Worm (Caenorhabditis elegans): ENCODE data around the gene dgn-1.

Gene dgn-1

DNA sequence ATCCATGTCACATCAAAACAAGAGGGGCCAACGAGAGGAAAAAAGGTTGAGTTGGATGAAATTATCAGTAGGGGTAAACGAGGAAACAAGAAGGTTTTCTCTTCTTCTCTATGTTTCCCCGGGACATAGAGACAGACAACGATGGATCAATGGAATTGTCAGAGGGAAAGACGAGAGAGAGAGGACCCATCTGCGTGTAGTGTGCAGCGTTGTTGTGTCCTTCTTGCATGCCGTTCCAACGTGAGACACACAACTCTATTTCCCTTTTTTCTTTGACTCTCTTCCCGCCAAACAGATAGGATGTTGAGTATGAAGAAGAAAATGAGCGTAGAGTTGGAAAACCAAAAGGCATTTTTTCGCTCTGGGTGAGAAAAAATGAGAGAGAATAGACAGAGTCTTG, 27.8 kb downstream of the dgn-1 start (continued):
- TF ChIP-seq tbx-9 (tag; optimal IDR thresholded peaks at IDR 0.05; ENCODE audit: borderline replicate concordance) (no peak), sdz-38 (tag; optimal IDR thresholded peaks at IDR 0.05) (no peak), snpc-4 (GFP tag; optimal IDR thresholded peaks at IDR 0.05) (no peak), snpc-4 (tag; optimal IDR thresholded peaks at IDR 0.05) (no peak), chd-7 (tag; optimal IDR thresholded peaks at IDR 0.05) (peak; percentile 45), F23B12.7 (tag; optimal IDR thresholded peaks at IDR 0.05; ENCODE audit: insufficient read depth) (no peak), sptf-2 (GFP tag; optimal IDR thresholded peaks at IDR 0.05) (no peak), madf-8 (GFP tag; conservative IDR thresholded peaks at IDR 0.05) (no peak), dpl-1 (GFP tag; optimal IDR thresholded peaks at IDR 0.05) (no peak), F37B4.10 (GFP tag; IDR thresholded peaks at IDR 0.05) (no peak)

DNA sequence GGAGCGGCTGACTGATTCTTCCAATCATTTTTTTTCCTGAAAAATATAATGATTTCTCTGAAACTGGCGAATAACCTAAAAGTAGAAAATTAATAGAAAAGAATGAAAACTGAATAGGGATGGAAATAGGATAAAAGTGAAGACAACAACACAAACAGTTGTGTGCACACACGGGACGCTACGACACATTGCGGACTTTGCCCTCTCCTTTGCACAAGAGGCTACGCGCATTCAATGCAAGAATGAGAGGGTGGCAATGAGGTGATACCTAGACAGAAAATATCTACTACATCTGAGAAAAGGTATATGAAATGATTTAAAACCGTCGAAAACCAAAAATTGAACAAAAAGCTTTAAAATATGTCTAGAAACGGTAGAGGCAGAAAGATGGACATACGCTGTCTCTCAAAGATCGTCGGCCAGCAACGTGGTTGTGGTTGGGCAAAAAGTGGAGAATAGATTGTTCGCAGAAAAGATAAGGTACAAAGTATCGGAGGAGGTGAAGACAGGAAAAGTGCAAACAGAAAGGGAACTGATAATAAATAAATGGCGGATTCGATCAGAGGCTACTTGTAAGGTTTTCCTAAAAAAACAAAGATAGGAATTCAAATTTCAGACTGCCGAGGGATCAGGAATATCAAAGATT, 28.6 kb downstream of the dgn-1 start, which contains the start of gene suca-1:
Gene suca-1, minus strand, starts transcription at position 36 of the 646 bp plus-strand sequence.
- TF ChIP-seq dox-1 (GFP tag; IDR thresholded peaks at IDR 0.05): peak; percentile 45
- no peak for TF ChIP-seq ztf-26 (tag; optimal IDR thresholded peaks at IDR 0.05)
- TF ChIP-seq lin-40 (tag; optimal IDR thresholded peaks at IDR 0.05): peak; percentile 8
- TF ChIP-seq rpc-1 (optimal IDR thresholded peaks at IDR 0.05): no peak
- no peak for TF ChIP-seq rpc-1 (tag; optimal IDR thresholded peaks at IDR 0.05)
- no peak for TF ChIP-seq Y56A3A.18 (GFP tag; IDR thresholded peaks at IDR 0.05)
- no peak for TF ChIP-seq akir-1 (GFP tag; optimal IDR thresholded peaks at IDR 0.05)
- no peak for TF ChIP-seq attf-6 (GFP tag; IDR thresholded peaks at IDR 0.05)
- TF ChIP-seq attf-3 (GFP tag; conservative IDR thresholded peaks at IDR 0.05): no peak
- TF ChIP-seq cebp-1 (GFP tag; IDR thresholded peaks at IDR 0.05): no peak
- TF ChIP-seq cebp-1 (tag; optimal IDR thresholded peaks at IDR 0.05): no peak
- no peak for TF ChIP-seq B0019.2 (GFP tag; conservative IDR thresholded peaks at IDR 0.05)
- TF ChIP-seq let-607 (tag; optimal IDR thresholded peaks at IDR 0.05): no peak
- TF ChIP-seq nhr-80 (tag; optimal IDR thresholded peaks at IDR 0.05): peak; percentile 85
- TF ChIP-seq ceh-40 (GFP tag; IDR thresholded peaks at IDR 0.05): no peak
- no peak for TF ChIP-seq F49E8.2 (tag; optimal IDR thresholded peaks at IDR 0.05; ENCODE audit: insufficient read depth)
- no peak for TF ChIP-seq K11D2.4 (GFP tag; IDR thresholded peaks at IDR 0.05)
- TF ChIP-seq gei-17 (GFP tag; optimal IDR thresholded peaks at IDR 0.05): no peak
- no peak for TF ChIP-seq ztf-3 (GFP tag; optimal IDR thresholded peaks at IDR 0.05)
- TF ChIP-seq nfya-2 (GFP tag; IDR thresholded peaks at IDR 0.05): no peak
- TF ChIP-seq cebp-2 (GFP tag; IDR thresholded peaks at IDR 0.05): no peak
- TF ChIP-seq nhr-179 (tag; optimal IDR thresholded peaks at IDR 0.05): no peak
- TF ChIP-seq madf-3 (GFP tag; IDR thresholded peaks at IDR 0.05): no peak
- TF ChIP-seq F52B5.7 (tag; optimal IDR thresholded peaks at IDR 0.05): no peak
- no peak for TF ChIP-seq him-1 (tag; optimal IDR thresholded peaks at IDR 0.05)
- no peak for TF ChIP-seq hlh-26 (GFP tag; conservative IDR thresholded peaks at IDR 0.05)
- TF ChIP-seq F37B4.10 (GFP tag; IDR thresholded peaks at IDR 0.05): no peak

DNA sequence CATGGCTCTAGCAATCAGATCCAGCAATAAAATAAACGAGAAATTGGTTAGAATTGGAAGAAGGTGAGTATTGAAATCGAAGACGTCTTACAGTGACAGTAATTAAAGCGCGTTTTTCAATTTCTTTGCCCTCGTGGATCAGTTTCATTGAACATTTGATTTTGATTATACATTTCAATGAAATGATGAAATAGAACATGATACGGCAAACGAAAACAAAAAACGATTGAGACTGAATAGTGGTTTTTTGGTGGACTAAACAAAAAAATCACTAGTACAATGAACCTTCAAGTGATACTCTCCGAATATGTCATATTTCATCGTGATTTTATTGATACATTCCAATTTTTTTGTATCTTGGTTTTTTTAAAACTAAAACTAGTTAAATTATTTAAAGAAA, 32.3 kb downstream of the dgn-1 start, which contains the start of gene haly-1:
Gene haly-1, minus strand, starts transcription at position 101 of the 400 bp plus-strand sequence.
- TF ChIP-seq ceh-100 (GFP tag; IDR thresholded peaks at IDR 0.05) (no peak), rpc-1 (optimal IDR thresholded peaks at IDR 0.05) (no peak), rpc-1 (tag; optimal IDR thresholded peaks at IDR 0.05) (no peak), athp-1 (tag; optimal IDR thresholded peaks at IDR 0.05) (no peak), dpl-1 (GFP tag; optimal IDR thresholded peaks at IDR 0.05) (no peak), pha-4 (tag; optimal IDR thresholded peaks at IDR 0.05) (no peak), T26A5.8 (tag; optimal IDR thresholded peaks at IDR 0.05) (no peak), lsy-27 (tag; optimal IDR thresholded peaks at IDR 0.05; ENCODE audit: borderline replicate concordance, insufficient read depth) (no peak)

All from whole organism, young adult.